Fruit fly (Drosophila melanogaster): ENCODE data around the gene Zip99C.

The Zip99C gene

dm6 chr3R:29861432-29862249 is 7.1 kb downstream of the Zip99C start, which contains the start of the genes CG15514 and RpS8 (continued):
- TF ChIP-seq Gug (GFP tag; IDR thresholded peaks at IDR 0.05) = peak; percentile 59
- no peak for TF ChIP-seq CG4318 (GFP tag; optimal IDR thresholded peaks at IDR 0.05)
- TF ChIP-seq CG1621 (tag; optimal IDR thresholded peaks at IDR 0.05) = peak; percentile 3
- TF ChIP-seq dac (GFP tag; optimal IDR thresholded peaks at IDR 0.05) = no peak
- peak; percentile 49 for TF ChIP-seq CG6854 (GFP tag; optimal IDR thresholded peaks at IDR 0.05)
- TF ChIP-seq salr (GFP tag; optimal IDR thresholded peaks at IDR 0.05) = peak in 1 of 2 experiments; percentile 17
- TF ChIP-seq ss (GFP tag; optimal IDR thresholded peaks at IDR 0.05) = peak; percentile 12 to 42
- TF ChIP-seq Met (GFP tag; optimal IDR thresholded peaks at IDR 0.05) = no peak
- TF ChIP-seq CG6808 (GFP tag; optimal IDR thresholded peaks at IDR 0.05) = no peak

dm6 chr3R:29859763-29860162 is 8.9 kb downstream of the Zip99C start:
- TF ChIP-seq achi (GFP tag; optimal IDR thresholded peaks at IDR 0.05) (no peak), esn (GFP tag; optimal IDR thresholded peaks at IDR 0.05) (peak; percentile 43), CG6792 (GFP tag; optimal IDR thresholded peaks at IDR 0.05) (peak; percentile 30), cyc (GFP tag; optimal IDR thresholded peaks at IDR 0.05) (peak; percentile 54), lz (GFP tag; optimal IDR thresholded peaks at IDR 0.05) (peak; percentile 38), CG31627 (GFP tag; optimal IDR thresholded peaks at IDR 0.05) (peak; percentile 35), CG3032 (tag; optimal IDR thresholded peaks at IDR 0.05) (peak; percentile 33), CG6854 (GFP tag; optimal IDR thresholded peaks at IDR 0.05) (no peak), CG4318 (GFP tag; optimal IDR thresholded peaks at IDR 0.05) (no peak), Lpt (GFP tag; optimal IDR thresholded peaks at IDR 0.05) (no peak), topi (GFP tag; optimal IDR thresholded peaks at IDR 0.05) (no peak), CG6163 (GFP tag; IDR thresholded peaks at IDR 0.05) (no peak), eg (GFP tag; IDR thresholded peaks at IDR 0.05) (peak; percentile 77), CG11762 (GFP tag; optimal IDR thresholded peaks at IDR 0.05; ENCODE audit: insufficient read depth) (no peak), fkh (GFP tag; optimal IDR thresholded peaks at IDR 0.05) (peak; percentile 90), salr (GFP tag; optimal IDR thresholded peaks at IDR 0.05) (peak in 1 of 2 experiments; percentile 21), Eip75B (GFP tag; optimal IDR thresholded peaks at IDR 0.05) (no peak), CG15336 (GFP tag; IDR thresholded peaks at IDR 0.05) (0 out of 2 replicates have a peak, but pooled peaks have one; percentile 36), Sox14 (GFP tag; optimal IDR thresholded peaks at IDR 0.05) (peak; percentile 36), Gug (GFP tag; IDR thresholded peaks at IDR 0.05) (0 out of 2 replicates have a peak, but pooled peaks have one; percentile 9), Sox15 (GFP tag; optimal IDR thresholded peaks at IDR 0.05) (peak; percentile 12)

- no peak for TF ChIP-seq dsx (GFP tag; optimal IDR thresholded peaks at IDR 0.05; ENCODE audit: poor library complexity, severe bottlenecking)
- peak; percentile 41 for TF ChIP-seq CG1621 (tag; optimal IDR thresholded peaks at IDR 0.05)
Observed at dm6 chr3R:29858806-29859205, 9.9 kb downstream of the Zip99C start, which contains the start of gene CG7824. TSS of gene CG7824 (minus strand) at chr3R:29858936.

- TF ChIP-seq CG6854 (GFP tag; optimal IDR thresholded peaks at IDR 0.05) = peak; percentile 7
- TF ChIP-seq Ets21C (GFP tag; optimal IDR thresholded peaks at IDR 0.05) = no peak
Observed at dm6 chr3R:29857228-29857627, 11.5 kb downstream of the Zip99C start, which contains the start of gene dgt1. TSS of gene dgt1 (minus strand) at chr3R:29857491.

- peak; percentile 88 for TF ChIP-seq CG4318 (GFP tag; optimal IDR thresholded peaks at IDR 0.05)
- TF ChIP-seq Hr4 (GFP tag; optimal IDR thresholded peaks at IDR 0.05) = peak; percentile 93
- peak; percentile 67 for TF ChIP-seq CG3032 (tag; optimal IDR thresholded peaks at IDR 0.05)
- peak in 1 of 2 experiments; percentile 65 for TF ChIP-seq salr (GFP tag; optimal IDR thresholded peaks at IDR 0.05)
- peak; percentile 48 for TF ChIP-seq Lpt (GFP tag; optimal IDR thresholded peaks at IDR 0.05)
- peak; percentile 91 for TF ChIP-seq CG8119 (GFP tag; IDR thresholded peaks at IDR 0.05)
- no peak for TF ChIP-seq lz (GFP tag; optimal IDR thresholded peaks at IDR 0.05)
- no peak for TF ChIP-seq CG3919 (GFP tag; optimal IDR thresholded peaks at IDR 0.05)
- TF ChIP-seq dac (GFP tag; optimal IDR thresholded peaks at IDR 0.05) = peak; percentile 86
- peak; percentile 50; the same call in 1 of the 2 replicates for TF ChIP-seq CG11294 (GFP tag; IDR thresholded peaks at IDR 0.05)
- TF ChIP-seq fd59A (GFP tag; optimal IDR thresholded peaks at IDR 0.05) = peak; percentile 61
- peak; percentile 5 for TF ChIP-seq CG11762 (GFP tag; optimal IDR thresholded peaks at IDR 0.05; ENCODE audit: insufficient read depth)
- TF ChIP-seq dsx (GFP tag; optimal IDR thresholded peaks at IDR 0.05; ENCODE audit: poor library complexity, severe bottlenecking) = peak; percentile 45
- peak; percentile 22 for TF ChIP-seq Hr38 (GFP tag; optimal IDR thresholded peaks at IDR 0.05)
- TF ChIP-seq CG6163 (GFP tag; IDR thresholded peaks at IDR 0.05) = peak; percentile 91
- no peak for TF ChIP-seq CG9139 (GFP tag; optimal IDR thresholded peaks at IDR 0.05)
- TF ChIP-seq CG8632 (GFP tag; optimal IDR thresholded peaks at IDR 0.05) = peak; percentile 10
- peak; percentile 94 for TF ChIP-seq CG32006 (GFP tag; optimal IDR thresholded peaks at IDR 0.05)
- peak; percentile 9 for TF ChIP-seq CG16779 (tag; optimal IDR thresholded peaks at IDR 0.05)
- TF ChIP-seq CG7368 (GFP tag; optimal IDR thresholded peaks at IDR 0.05) = peak; percentile 38
- no peak for TF ChIP-seq svp (GFP tag)
- peak; percentile 92 for TF ChIP-seq CG15336 (GFP tag; IDR thresholded peaks at IDR 0.05)
- peak; percentile 91 for TF ChIP-seq eg (GFP tag; IDR thresholded peaks at IDR 0.05)
Observed at dm6 chr3R:29847126-29847525, 21.6 kb downstream of the Zip99C start.

Data from whole organism, prepupa.